Worm (Caenorhabditis elegans) whole organism, L2 larva: ENCODE data around the gene bbln-1.

ENCODE experiments used
- C34F6.9 ChIP-seq: fragments of 150-350 bp; optimal IDR thresholded peaks from 2 replicates; lab custom pipeline; 2014; ENCODE audit warnings: missing biosample characterization, missing genetic modification characterization
- F13H6.1 ChIP-seq: sonication (generic microtip); optimal IDR thresholded peaks from 2 replicates; lab custom pipeline; 2016; ENCODE audit warnings: missing genetic modification characterization, missing compliant biosample characterization
- R02D3.7 ChIP-seq: fragments of 150-350 bp; optimal IDR thresholded peaks from 2 replicates; lab custom pipeline; 2014; ENCODE audit warnings: missing biosample characterization, missing genetic modification characterization
- Y55F3AM.14 ChIP-seq: fragments of 200-800 bp; sonication (Bioruptor generic); optimal IDR thresholded peaks from 2 replicates; lab custom pipeline; 2018; ENCODE audit warnings: mild to moderate bottlenecking, missing genetic modification characterization, missing compliant biosample characterization
- ZK546.5 ChIP-seq: sonication (generic microtip); optimal IDR thresholded peaks from 2 replicates; lab custom pipeline; 2017; ENCODE audit warnings: missing biosample characterization, missing genetic modification characterization
- alr-1 ChIP-seq: fragments of 150-350 bp; optimal IDR thresholded peaks from 2 replicates; lab custom pipeline; 2014; ENCODE audit warnings: missing biosample characterization, missing genetic modification characterization
- aly-2 ChIP-seq: fragments of 150-350 bp; optimal IDR thresholded peaks from 2 replicates; lab custom pipeline; 2014; ENCODE audit warnings: missing biosample characterization, missing genetic modification characterization
- ama-1 ChIP-seq: fragments of 150-350 bp; optimal IDR thresholded peaks from 2 replicates; lab custom pipeline; 2018; ENCODE audit warnings: inconsistent platforms
- blmp-1 ChIP-seq: sonication (generic microtip); optimal IDR thresholded peaks from 2 replicates; lab custom pipeline; 2017; ENCODE audit warnings: missing genetic modification characterization, mild to moderate bottlenecking, missing compliant biosample characterization, antibody characterized with exemption, moderate library complexity; ENCODE audit not compliant: insufficient read depth
- ceh-16 ChIP-seq: fragments of 150-350 bp; optimal IDR thresholded peaks from 2 replicates; lab custom pipeline; 2014; ENCODE audit warnings: missing biosample characterization, missing genetic modification characterization
- ceh-82 ChIP-seq: fragments of 150-350 bp; optimal IDR thresholded peaks from 2 replicates; lab custom pipeline; 2014; ENCODE audit warnings: missing biosample characterization, missing genetic modification characterization
- crh-2 ChIP-seq: sonication (generic microtip); optimal IDR thresholded peaks from 2 replicates; lab custom pipeline; 2017; ENCODE audit warnings: missing biosample characterization, missing genetic modification characterization
- egl-27 ChIP-seq: sonication (generic microtip); optimal IDR thresholded peaks from 3 replicates; lab custom pipeline; 2017; ENCODE audit warnings: missing biosample characterization, missing genetic modification reagents, missing genetic modification characterization
- elt-1 ChIP-seq: fragments of 150-350 bp; optimal IDR thresholded peaks from 2 replicates; lab custom pipeline; 2014; ENCODE audit warnings: missing biosample characterization, missing genetic modification characterization
- elt-3 ChIP-seq: sonication (generic microtip); optimal IDR thresholded peaks from 2 replicates; lab custom pipeline; 2017; ENCODE audit warnings: missing biosample characterization, missing genetic modification characterization
- fos-1 ChIP-seq: fragments of 150-350 bp; optimal IDR thresholded peaks from 2 replicates; lab custom pipeline; 2014; ENCODE audit warnings: missing biosample characterization, missing genetic modification characterization
- gmeb-1 ChIP-seq: fragments of 150-350 bp; optimal IDR thresholded peaks from 2 replicates; lab custom pipeline; 2014; ENCODE audit warnings: missing biosample characterization, missing genetic modification characterization
- lin-13 ChIP-seq: fragments of 150-350 bp; optimal IDR thresholded peaks from 2 replicates; lab custom pipeline; 2014; ENCODE audit warnings: missing biosample characterization, missing genetic modification reagents, missing genetic modification characterization
- lsy-2 ChIP-seq, 2 experiments: fragments of 150-350 bp in 1 of 2; sonication (generic microtip) in 1 of 2; optimal IDR thresholded peaks; 2 replicates each; lab custom pipeline; 2014 to 2017; ENCODE audit warnings: missing biosample characterization in 2 of 2, missing genetic modification characterization in 2 of 2
- mbf-1 ChIP-seq: sonication (generic microtip); optimal IDR thresholded peaks from 2 replicates; lab custom pipeline; 2017; ENCODE audit warnings: missing biosample characterization, missing genetic modification characterization
- mdl-1 ChIP-seq, 2 experiments: fragments of 150-350 bp in 1 of 2; sonication (generic microtip) in 1 of 2; optimal IDR thresholded peaks; 2 replicates each; lab custom pipeline; 2017; ENCODE audit warnings: missing biosample characterization in 2 of 2, missing genetic modification characterization in 2 of 2
- nhr-10 ChIP-seq: sonication (generic microtip); optimal IDR thresholded peaks from 2 replicates; lab custom pipeline; 2017; ENCODE audit warnings: missing biosample characterization, missing genetic modification characterization
- nhr-12 ChIP-seq: fragments of 150-350 bp; optimal IDR thresholded peaks from 2 replicates; lab custom pipeline; 2014; ENCODE audit warnings: missing biosample characterization, missing genetic modification characterization
- nhr-129 ChIP-seq: fragments of 150-350 bp; optimal IDR thresholded peaks from 2 replicates; lab custom pipeline; 2014; ENCODE audit warnings: missing biosample characterization, missing genetic modification characterization
- nhr-21 ChIP-seq: fragments of 150-350 bp; optimal IDR thresholded peaks from 2 replicates; lab custom pipeline; 2014; ENCODE audit warnings: missing biosample characterization, missing genetic modification characterization
- nhr-23 ChIP-seq: fragments of 150-350 bp; optimal IDR thresholded peaks from 2 replicates; lab custom pipeline; 2014; ENCODE audit warnings: missing biosample characterization, missing genetic modification reagents, missing genetic modification characterization
- nhr-237 ChIP-seq: fragments of 150-350 bp; optimal IDR thresholded peaks from 2 replicates; lab custom pipeline; 2014; ENCODE audit warnings: missing biosample characterization, missing genetic modification characterization
- nhr-25 ChIP-seq: fragments of 150-350 bp; sonication (generic microtip); optimal IDR thresholded peaks from 3 replicates; lab custom pipeline; 2014; ENCODE audit warnings: missing biosample characterization, missing genetic modification characterization
- nhr-6 ChIP-seq: fragments of 150-350 bp; optimal IDR thresholded peaks from 2 replicates; lab custom pipeline; 2014; ENCODE audit warnings: missing biosample characterization, missing genetic modification characterization
- nhr-77 ChIP-seq: fragments of 150-350 bp; optimal IDR thresholded peaks from 2 replicates; lab custom pipeline; 2014; ENCODE audit warnings: missing biosample characterization, missing genetic modification characterization
- sem-4 ChIP-seq: fragments of 150-350 bp; optimal IDR thresholded peaks from 2 replicates; lab custom pipeline; 2014; ENCODE audit warnings: missing biosample characterization, missing genetic modification reagents, missing genetic modification characterization
- skn-1 ChIP-seq: sonication (generic microtip); optimal IDR thresholded peaks from 2 replicates; lab custom pipeline; 2017; ENCODE audit warnings: missing biosample characterization, missing genetic modification characterization
- sma-3 ChIP-seq: sonication (generic microtip); optimal IDR thresholded peaks from 2 replicates; lab custom pipeline; 2016; ENCODE audit warnings: missing genetic modification reagents, missing genetic modification characterization, missing compliant biosample characterization
- sma-9 ChIP-seq, 2 experiments: fragments of 150-350 bp in 1 of 2; sonication (generic microtip) in 1 of 2; optimal IDR thresholded peaks; 2 replicates each; lab custom pipeline; 2014 to 2016; ENCODE audit warnings: missing genetic modification characterization in 2 of 2, mild to moderate bottlenecking in 1 of 2, missing biosample characterization in 1 of 2, missing compliant biosample characterization in 1 of 2, missing genetic modification reagents in 1 of 2, moderate library complexity in 1 of 2
- snpc-4 ChIP-seq: fragments of 150-350 bp; optimal IDR thresholded peaks from 2 replicates; lab custom pipeline; 2014; ENCODE audit warnings: missing biosample characterization, missing genetic modification characterization
- unc-39 ChIP-seq: fragments of 150-350 bp; optimal IDR thresholded peaks from 2 replicates; lab custom pipeline; 2014; ENCODE audit warnings: missing biosample characterization, missing genetic modification characterization
- unc-55 ChIP-seq: fragments of 150-350 bp; sonication (generic microtip); optimal IDR thresholded peaks from 3 replicates; lab custom pipeline; 2014; ENCODE audit warnings: missing biosample characterization, missing genetic modification reagents, missing genetic modification characterization
- unc-62 ChIP-seq: fragments of 150-350 bp; optimal IDR thresholded peaks from 2 replicates; lab custom pipeline; 2014; ENCODE audit warnings: missing biosample characterization, missing genetic modification reagents, missing genetic modification characterization
- zag-1 ChIP-seq: fragments of 150-350 bp; optimal IDR thresholded peaks from 2 replicates; lab custom pipeline; 2014; ENCODE audit warnings: missing biosample characterization, missing genetic modification characterization
- ztf-4 ChIP-seq: fragments of 150-350 bp; optimal IDR thresholded peaks from 2 replicates; lab custom pipeline; 2014; ENCODE audit warnings: missing biosample characterization, missing genetic modification characterization

The bbln-1 gene

DNA sequence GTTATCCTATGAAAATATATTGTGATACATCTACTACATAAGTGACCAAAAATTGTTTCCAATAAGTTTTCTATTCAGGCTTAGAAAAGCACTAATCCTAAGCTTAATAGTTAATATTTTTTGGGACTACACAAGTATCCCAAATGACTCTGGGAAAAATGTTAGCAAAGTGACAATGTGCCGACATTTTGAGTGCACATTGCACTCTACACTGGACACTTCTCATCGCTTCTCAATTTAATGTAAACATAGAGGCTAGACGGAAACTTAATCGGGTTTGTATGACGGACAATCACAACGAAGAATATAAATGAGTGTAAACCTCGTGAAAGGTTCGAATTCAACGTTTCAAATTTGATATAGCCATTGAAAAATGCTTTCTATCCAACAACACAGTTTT, 40.6 kb downstream of the bbln-1 start (continued):
- TF ChIP-seq elt-1 (tag; lab: Kevin White, UChicago): no peak
- peak; percentile 23 for TF ChIP-seq blmp-1 (tag; lab: Kevin White, UChicago)
- TF ChIP-seq snpc-4 (tag; lab: Kevin White, UChicago): peak; percentile 21
- peak; percentile 61 for TF ChIP-seq nhr-25 (tag; lab: Kevin White, UChicago)
- TF ChIP-seq unc-55 (GFP tag; lab: Kevin White, UChicago): peak; percentile 15
- no peak for TF ChIP-seq gmeb-1 (tag; lab: Kevin White, UChicago)
- TF ChIP-seq aly-2 (tag; lab: Kevin White, UChicago): no peak
- TF ChIP-seq lsy-2 (tag; optimal IDR thresholded peaks at IDR 0.05; lab: Kevin White, UChicago): peak in 1 of 2 experiments; percentile 42
- TF ChIP-seq mbf-1 (tag; lab: Kevin White, UChicago): no peak
- TF ChIP-seq ceh-82 (tag; lab: Kevin White, UChicago): no peak
- TF ChIP-seq zag-1 (tag; lab: Kevin White, UChicago): no peak
- TF ChIP-seq Y55F3AM.14: no peak
- peak; percentile 87 for TF ChIP-seq nhr-129 (tag; lab: Kevin White, UChicago)
- no peak for TF ChIP-seq alr-1 (tag; lab: Kevin White, UChicago)
- TF ChIP-seq fos-1 (tag; lab: Kevin White, UChicago): no peak
- TF ChIP-seq lin-13 (GFP tag; lab: Kevin White, UChicago): peak; percentile 74
- TF ChIP-seq nhr-237 (tag; lab: Kevin White, UChicago): no peak
- TF ChIP-seq nhr-12 (tag; lab: Kevin White, UChicago): no peak
- peak; percentile 58 for TF ChIP-seq nhr-21 (tag; lab: Kevin White, UChicago)

DNA sequence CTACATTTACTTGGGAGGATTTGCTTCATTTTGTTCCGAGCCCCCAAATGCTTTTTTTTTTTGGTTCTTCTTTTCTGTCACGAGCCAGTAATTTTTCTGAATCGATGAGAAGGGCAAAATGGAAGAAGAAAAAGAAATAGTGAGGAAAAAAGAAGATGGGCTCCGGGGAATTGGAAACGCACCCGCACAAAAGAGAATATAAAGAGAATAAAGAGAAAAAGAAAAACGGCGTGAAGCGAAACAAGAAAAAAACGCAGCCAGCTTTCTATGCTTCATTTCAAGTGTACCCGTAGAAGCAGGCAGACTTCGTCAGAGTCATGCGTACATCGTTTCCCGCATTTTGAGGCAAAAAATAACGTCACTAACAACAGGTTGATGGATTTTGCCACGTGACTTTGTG, 41.2 kb downstream of the bbln-1 start:
- TF ChIP-seq ama-1 (lab: Kevin White, UChicago) (no peak), mdl-1 (tag; optimal IDR thresholded peaks at IDR 0.05; lab: Kevin White, UChicago) (peak in 1 of 2 experiments; percentile 48), zag-1 (tag; lab: Kevin White, UChicago) (peak; percentile 67), lsy-2 (tag; optimal IDR thresholded peaks at IDR 0.05; lab: Kevin White, UChicago) (peak in 1 of 2 experiments; percentile 31), nhr-77 (tag; lab: Kevin White, UChicago) (no peak), fos-1 (tag; lab: Kevin White, UChicago) (no peak), crh-2 (tag; lab: Kevin White, UChicago) (peak; percentile 29), ceh-82 (tag; lab: Kevin White, UChicago) (no peak), unc-55 (GFP tag; lab: Kevin White, UChicago) (peak; percentile 30), C34F6.9 (tag; lab: Kevin White, UChicago) (peak; percentile 59), nhr-129 (tag; lab: Kevin White, UChicago) (peak; percentile 54), sem-4 (tag; lab: Kevin White, UChicago) (no peak), sma-9 (GFP tag; optimal IDR thresholded peaks at IDR 0.05; lab: Kevin White, UChicago) (peak; percentile 46), sma-9 (tag; optimal IDR thresholded peaks at IDR 0.05; lab: Kevin White, UChicago) (no peak)
- TF ChIP-seq, all 48 proteins: peak for 8

DNA sequence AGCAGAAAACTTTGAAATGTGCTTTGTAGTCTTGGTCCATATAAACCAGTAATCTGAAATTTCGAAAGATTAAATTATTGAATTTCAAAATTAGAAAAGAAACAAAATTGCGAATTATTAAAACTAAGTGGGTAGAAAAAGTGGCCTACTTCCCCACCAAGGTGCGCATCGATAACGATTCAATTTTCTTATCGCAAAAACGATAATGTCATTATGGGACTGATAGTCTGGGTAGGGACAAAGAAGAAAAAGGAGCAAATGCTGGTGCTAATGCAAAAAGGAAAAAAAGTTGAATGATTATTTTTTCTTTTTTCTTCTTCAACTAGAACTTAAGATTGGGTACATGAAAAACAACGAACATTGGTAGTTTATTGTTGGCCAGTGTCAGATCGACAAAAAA, 41.7 kb downstream of the bbln-1 start, which contains the start of gene gpcp-1:
gpcp-1 (minus strand) TSS at position 53 of the 400 bp plus-strand sequence.
- TF ChIP-seq lsy-2 (tag; optimal IDR thresholded peaks at IDR 0.05; lab: Kevin White, UChicago) (no peak), fos-1 (tag; lab: Kevin White, UChicago) (peak; percentile 65), skn-1 (no peak), alr-1 (tag; lab: Kevin White, UChicago) (no peak)

DNA sequence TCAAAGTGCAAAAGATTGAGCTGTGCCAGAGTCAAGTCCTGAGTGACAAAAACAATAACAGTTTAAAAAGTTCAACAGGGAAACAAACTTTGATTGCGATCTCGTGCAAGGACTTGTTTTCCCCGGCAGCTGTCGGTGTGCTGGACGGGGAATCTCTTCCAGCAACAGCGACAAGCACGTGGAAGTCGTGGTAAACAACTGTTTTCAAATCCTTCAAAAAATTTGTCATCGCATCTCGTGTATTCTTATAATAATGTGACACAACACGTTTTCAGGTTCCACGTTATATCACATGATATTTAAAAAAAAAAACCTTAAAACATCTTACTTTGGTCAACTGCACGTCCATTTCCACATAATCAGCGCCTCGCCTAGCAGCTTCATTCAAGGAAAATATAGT, 43.7 kb downstream of the bbln-1 start:
- TF ChIP-seq sma-3 (GFP tag; lab: Kevin White, UChicago) (no peak), elt-1 (tag; lab: Kevin White, UChicago) (no peak), ztf-4 (no peak), sem-4 (tag; lab: Kevin White, UChicago) (no peak), sma-9 (GFP tag; optimal IDR thresholded peaks at IDR 0.05; lab: Kevin White, UChicago) (peak; percentile 46), sma-9 (tag; optimal IDR thresholded peaks at IDR 0.05; lab: Kevin White, UChicago) (no peak), unc-62 (GFP tag; lab: Kevin White, UChicago) (no peak), crh-2 (tag; lab: Kevin White, UChicago) (no peak), nhr-23 (tag; lab: Kevin White, UChicago) (no peak), alr-1 (tag; lab: Kevin White, UChicago) (no peak), unc-39 (tag; lab: Kevin White, UChicago) (no peak), egl-27 (tag; lab: Kevin White, UChicago) (no peak), elt-3 (tag; lab: Kevin White, UChicago) (no peak), R02D3.7 (tag; lab: Kevin White, UChicago) (no peak), nhr-25 (tag; lab: Kevin White, UChicago) (no peak), lsy-2 (tag; optimal IDR thresholded peaks at IDR 0.05; lab: Kevin White, UChicago) (peak in 1 of 2 experiments; percentile 37), nhr-12 (tag; lab: Kevin White, UChicago) (no peak), nhr-77 (tag; lab: Kevin White, UChicago) (no peak), snpc-4 (tag; lab: Kevin White, UChicago) (no peak), nhr-6 (tag; lab: Kevin White, UChicago) (no peak), mbf-1 (tag; lab: Kevin White, UChicago) (no peak), mdl-1 (tag; optimal IDR thresholded peaks at IDR 0.05; lab: Kevin White, UChicago) (peak; percentile 19 to 36), ceh-16 (tag; lab: Kevin White, UChicago) (no peak), C34F6.9 (tag; lab: Kevin White, UChicago) (peak; percentile 29), nhr-21 (tag; lab: Kevin White, UChicago) (no peak), nhr-237 (tag; lab: Kevin White, UChicago) (no peak), unc-55 (GFP tag; lab: Kevin White, UChicago) (no peak), F13H6.1 (tag; lab: Kevin White, UChicago) (peak; percentile 36), lin-13 (GFP tag; lab: Kevin White, UChicago) (no peak), zag-1 (tag; lab: Kevin White, UChicago) (no peak), fos-1 (tag; lab: Kevin White, UChicago) (no peak), nhr-129 (tag; lab: Kevin White, UChicago) (peak; percentile 41), nhr-10 (tag; lab: Kevin White, UChicago) (no peak), gmeb-1 (tag; lab: Kevin White, UChicago) (no peak), Y55F3AM.14 (no peak), ceh-82 (tag; lab: Kevin White, UChicago) (no peak), ZK546.5 (no peak), blmp-1 (tag; lab: Kevin White, UChicago) (no peak)
